Worm (Caenorhabditis elegans) whole organism, L4 larva: ENCODE measurements around the gene cdh-8.

Source experiments
- F37D6.2 ChIP-seq: sonication (generic microtip); optimal IDR thresholded peaks from 2 replicates; lab custom pipeline; 2016; ENCODE audit warnings: mild to moderate bottlenecking, missing genetic modification characterization, missing compliant biosample characterization
- ama-1 ChIP-seq: fragments of 150-350 bp; optimal IDR thresholded peaks from 2 replicates; lab custom pipeline; 2014; ENCODE audit warnings: inconsistent platforms, mixed read lengths
- egl-27 ChIP-seq: sonication (generic microtip); optimal IDR thresholded peaks from 3 replicates; lab custom pipeline; 2017; ENCODE audit warnings: missing biosample characterization, missing genetic modification reagents, missing genetic modification characterization
- hlh-30 ChIP-seq: sonication (generic microtip); optimal IDR thresholded peaks from 2 replicates; lab custom pipeline; 2017; ENCODE audit warnings: antibody characterized with exemption, mild to moderate bottlenecking, missing genetic modification characterization, missing compliant biosample characterization; ENCODE audit not compliant: insufficient read depth
- unc-62 ChIP-seq, 3 experiments: fragments of 150-350 bp in 1 of 3; sonication (generic microtip); optimal IDR thresholded peaks in 2 of 3; peaks in 1 of 3; 1 replicate in 1 of 3; 2 replicates in 2 of 3; lab custom pipeline; 2014 to 2017; ENCODE audit warnings: missing biosample characterization in 3 of 3, missing genetic modification characterization in 3 of 3, missing genetic modification reagents in 3 of 3, missing genotype in 1 of 3

ce11 chrIV:294737-295136 is 44.9 kb upstream of the cdh-8 start:
- TF ChIP-seq unc-62 (GFP tag; optimal IDR thresholded peaks at IDR 0.05 in 1 of 2; lab: Kevin White, UChicago) (no peak), unc-62 (tag; optimal IDR thresholded peaks at IDR 0.05; lab: Kevin White, UChicago) (no peak), hlh-30 (peak; percentile 35), egl-27 (no peak), F37D6.2 (tag; lab: Kevin White, UChicago) (no peak), ama-1 (lab: Kevin White, UChicago) (no peak)
